Worm (Caenorhabditis elegans): ENCODE measurements around the gene lonp-2.

lonp-2 gene

DNA sequence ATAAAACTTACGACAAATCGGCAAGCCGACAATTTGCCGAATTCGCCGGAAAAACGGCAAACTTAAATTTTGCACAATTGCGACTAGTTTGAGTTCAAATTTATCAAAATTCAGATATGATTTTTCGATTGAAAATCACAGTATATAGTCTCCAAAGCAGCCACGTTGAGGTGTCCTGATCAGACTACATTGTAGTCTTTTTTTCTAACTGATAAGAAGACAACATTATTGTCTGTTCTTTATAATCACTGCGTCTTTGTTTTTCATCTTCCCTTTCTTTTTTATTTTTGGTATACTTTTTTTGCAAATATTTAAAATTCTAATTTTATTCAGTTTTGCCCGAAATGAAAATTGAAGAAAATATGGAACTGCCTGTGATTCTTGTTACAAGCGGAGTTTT, at the start of gene lonp-2, which contains the start of gene cest-12:
lonp-2 (plus strand) TSS at position 334 of the 400 bp plus-strand sequence.
cest-12 (minus strand) TSS at position 101 of the 400 bp plus-strand sequence.
- no peak for TF ChIP-seq nhr-2 (tag; optimal IDR thresholded peaks at IDR 0.05)
- no peak for TF ChIP-seq lsy-2 (tag; optimal IDR thresholded peaks at IDR 0.05)
- no peak for TF ChIP-seq M03D4.4 (tag; optimal IDR thresholded peaks at IDR 0.05)
- TF ChIP-seq ceh-83 (GFP tag; optimal IDR thresholded peaks at IDR 0.05) = no peak

DNA sequence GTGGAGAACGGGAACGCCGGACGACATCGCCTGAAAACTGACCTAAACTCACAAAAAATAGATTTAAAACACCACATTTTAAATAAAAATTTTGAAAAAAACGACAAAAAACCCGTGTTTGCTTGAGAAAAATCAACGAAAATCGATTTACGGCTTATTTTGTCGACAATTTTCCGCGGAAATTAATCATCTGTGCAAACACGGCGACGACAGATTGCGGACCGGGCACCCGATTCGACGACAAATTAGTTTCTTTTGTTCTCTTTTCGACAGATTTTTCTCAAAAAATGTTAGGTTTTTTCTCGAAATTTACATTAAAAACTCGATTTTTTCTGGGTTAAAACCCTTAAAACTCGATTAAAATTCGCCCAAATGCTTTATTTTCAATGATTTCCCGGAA, 49.1 kb upstream of the lonp-2 start, which contains the start of gene arx-3:
arx-3 (minus strand) TSS at position 30 of the 400 bp plus-strand sequence.
- TF ChIP-seq ceh-43 (GFP tag; optimal IDR thresholded peaks at IDR 0.05) = peak; percentile 13
- TF ChIP-seq bed-3 (GFP tag; optimal IDR thresholded peaks at IDR 0.05) = no peak
- TF ChIP-seq mab-5 (tag; optimal IDR thresholded peaks at IDR 0.05) = no peak
- no peak for TF ChIP-seq elt-1 (tag; optimal IDR thresholded peaks at IDR 0.05; ENCODE audit: borderline replicate concordance, insufficient read depth)
- no peak for TF ChIP-seq snpc-4 (tag; optimal IDR thresholded peaks at IDR 0.05)
- TF ChIP-seq nhr-12 (tag; optimal IDR thresholded peaks at IDR 0.05) = no peak
- TF ChIP-seq ceh-39 (tag; optimal IDR thresholded peaks at IDR 0.05) = no peak
- TF ChIP-seq ceh-83 (GFP tag; optimal IDR thresholded peaks at IDR 0.05) = no peak
- no peak for TF ChIP-seq mls-2 (tag; optimal IDR thresholded peaks at IDR 0.05)
- TF ChIP-seq nhr-2 (tag; optimal IDR thresholded peaks at IDR 0.05) = no peak
- TF ChIP-seq nhr-237 (tag; optimal IDR thresholded peaks at IDR 0.05) = no peak
- peak; percentile 41 for TF ChIP-seq mep-1 (tag; optimal IDR thresholded peaks at IDR 0.05)
- TF ChIP-seq sem-2 (GFP tag; optimal IDR thresholded peaks at IDR 0.05) = no peak
- TF ChIP-seq blmp-1 (tag; optimal IDR thresholded peaks at IDR 0.05) = no peak
- no peak for TF ChIP-seq ztf-11 (tag; optimal IDR thresholded peaks at IDR 0.05)
- no peak for TF ChIP-seq lin-32 (GFP tag; optimal IDR thresholded peaks at IDR 0.05)
- TF ChIP-seq ces-1 (GFP tag; optimal IDR thresholded peaks at IDR 0.05) = peak; percentile 91
- no peak for TF ChIP-seq elt-3 (tag; optimal IDR thresholded peaks at IDR 0.05)
- no peak for TF ChIP-seq hlh-1 (tag; optimal IDR thresholded peaks at IDR 0.05)
- no peak for TF ChIP-seq tbx-8 (GFP tag; optimal IDR thresholded peaks at IDR 0.05)
- no peak for TF ChIP-seq pha-4 (tag; optimal IDR thresholded peaks at IDR 0.05)
- TF ChIP-seq cnd-1 (tag; optimal IDR thresholded peaks at IDR 0.05) = no peak
- TF ChIP-seq M03D4.4 (tag; optimal IDR thresholded peaks at IDR 0.05) = no peak
- peak; percentile 16 for TF ChIP-seq lin-13 (tag; optimal IDR thresholded peaks at IDR 0.05)
- no peak for TF ChIP-seq unc-62 (GFP tag; optimal IDR thresholded peaks at IDR 0.05)
- TF ChIP-seq flh-1 (GFP tag; optimal IDR thresholded peaks at IDR 0.05) = no peak
- no peak for TF ChIP-seq sptf-1 (tag; optimal IDR thresholded peaks at IDR 0.05)
- no peak for TF ChIP-seq nhr-76 (tag; optimal IDR thresholded peaks at IDR 0.05)
- TF ChIP-seq unc-39 (tag; optimal IDR thresholded peaks at IDR 0.05) = no peak
- peak; percentile 26 for TF ChIP-seq lsy-2 (tag; optimal IDR thresholded peaks at IDR 0.05)
- no peak for TF ChIP-seq unc-120 (tag; optimal IDR thresholded peaks at IDR 0.05; ENCODE audit: poor library complexity, severe bottlenecking)
- no peak for TF ChIP-seq nhr-28 (tag; optimal IDR thresholded peaks at IDR 0.05)
- TF ChIP-seq zip-8 (tag; optimal IDR thresholded peaks at IDR 0.05) = no peak
- TF ChIP-seq drap-1 (GFP tag; optimal IDR thresholded peaks at IDR 0.05) = no peak
- TF ChIP-seq ham-2 (GFP tag; optimal IDR thresholded peaks at IDR 0.05) = peak; percentile 9

DNA sequence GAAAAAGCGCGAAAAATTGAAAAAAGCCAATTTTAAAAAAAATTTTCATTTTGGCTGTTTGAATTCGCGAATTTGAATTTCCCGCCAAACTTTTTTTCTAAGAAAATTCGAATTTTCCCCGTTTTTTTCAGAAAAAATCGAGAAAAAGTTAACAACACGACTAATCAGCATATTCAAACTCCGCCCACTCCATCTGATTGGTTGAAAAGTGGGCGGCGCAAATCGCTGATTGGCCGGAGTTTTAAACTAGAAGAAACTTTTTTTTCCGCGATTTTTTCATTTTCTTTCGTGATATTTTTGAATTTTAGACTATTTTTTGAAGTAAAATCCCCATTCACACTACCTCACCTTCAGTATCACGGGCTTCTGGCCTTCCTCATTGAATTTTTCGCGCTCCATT, 48.1 kb upstream of the lonp-2 start:
- no peak for TF ChIP-seq nhr-2 (tag; optimal IDR thresholded peaks at IDR 0.05)
- no peak for TF ChIP-seq lin-13 (tag; optimal IDR thresholded peaks at IDR 0.05)
- no peak for TF ChIP-seq snpc-4 (tag; optimal IDR thresholded peaks at IDR 0.05)
- TF ChIP-seq mab-5 (tag; optimal IDR thresholded peaks at IDR 0.05) = no peak
- no peak for TF ChIP-seq mls-2 (tag; optimal IDR thresholded peaks at IDR 0.05)
- no peak for TF ChIP-seq nhr-28 (tag; optimal IDR thresholded peaks at IDR 0.05)

DNA sequence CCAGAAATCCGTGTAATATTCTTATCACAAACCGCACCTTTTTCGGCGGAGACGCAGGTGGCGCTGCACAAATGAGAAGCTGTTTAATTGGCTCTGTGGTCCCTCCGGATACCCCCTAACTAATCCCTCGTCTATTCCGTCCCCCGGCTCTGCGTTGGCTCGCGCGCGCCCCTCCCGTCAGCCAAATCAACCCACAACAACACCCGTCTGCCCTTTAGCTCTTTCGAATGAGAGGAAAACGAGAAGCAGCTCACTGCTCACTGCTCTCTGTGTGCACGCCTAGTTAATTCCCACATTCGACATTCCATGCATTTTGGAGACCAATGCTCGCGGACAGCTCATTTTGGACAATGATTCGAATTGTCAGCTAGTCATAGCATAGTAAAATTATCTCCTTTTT, 47.5 kb upstream of the lonp-2 start:
- TF ChIP-seq sptf-1 (tag; optimal IDR thresholded peaks at IDR 0.05) = no peak
- no peak for TF ChIP-seq hlh-1 (tag; optimal IDR thresholded peaks at IDR 0.05)
- no peak for TF ChIP-seq sem-2 (GFP tag; optimal IDR thresholded peaks at IDR 0.05)
- no peak for TF ChIP-seq M03D4.4 (tag; optimal IDR thresholded peaks at IDR 0.05)
- TF ChIP-seq lsy-2 (tag; optimal IDR thresholded peaks at IDR 0.05) = no peak
- no peak for TF ChIP-seq nhr-237 (tag; optimal IDR thresholded peaks at IDR 0.05)
- TF ChIP-seq mep-1 (tag; optimal IDR thresholded peaks at IDR 0.05) = no peak
- no peak for TF ChIP-seq snpc-4 (tag; optimal IDR thresholded peaks at IDR 0.05)
- no peak for TF ChIP-seq ham-2 (GFP tag; optimal IDR thresholded peaks at IDR 0.05)
- no peak for TF ChIP-seq ztf-11 (tag; optimal IDR thresholded peaks at IDR 0.05)
- no peak for TF ChIP-seq unc-39 (tag; optimal IDR thresholded peaks at IDR 0.05)
- no peak for TF ChIP-seq elt-3 (tag; optimal IDR thresholded peaks at IDR 0.05)
- no peak for TF ChIP-seq nhr-2 (tag; optimal IDR thresholded peaks at IDR 0.05)

Data from whole organism, mixed stage, embryonic.